Worm (Caenorhabditis elegans) whole organism, L1 larva: ENCODE results near the gene lrch-1.

Experiments used
- C04F5.9 ChIP-seq: sonication (generic microtip); optimal IDR thresholded peaks from 2 replicates; lab custom pipeline; 2016; ENCODE audit warnings: missing genetic modification characterization, missing compliant biosample characterization
- C16A3.4 ChIP-seq: fragments of 150-350 bp; optimal IDR thresholded peaks from 2 replicates; lab custom pipeline; 2014; ENCODE audit warnings: missing biosample characterization, missing genetic modification characterization
- F16B12.6 ChIP-seq: fragments of 150-350 bp; optimal IDR thresholded peaks from 2 replicates; lab custom pipeline; 2014; ENCODE audit warnings: missing biosample characterization, missing genetic modification characterization
- alr-1 ChIP-seq: fragments of 200-800 bp; sonication (Bioruptor generic); optimal IDR thresholded peaks from 2 replicates; lab custom pipeline; 2018; ENCODE audit warnings: borderline replicate concordance, mild to moderate bottlenecking, missing genetic modification characterization, missing compliant biosample characterization
- blmp-1 ChIP-seq: fragments of 150-350 bp; optimal IDR thresholded peaks from 2 replicates; lab custom pipeline; 2014; ENCODE audit warnings: missing biosample characterization, missing genetic modification characterization
- ceh-8 ChIP-seq: fragments of 200-800 bp; sonication (Bioruptor generic); optimal IDR thresholded peaks from 2 replicates; lab custom pipeline; 2018; ENCODE audit warnings: mild to moderate bottlenecking, missing genetic modification characterization, moderate library complexity, missing compliant biosample characterization
- dsc-1 ChIP-seq: sonication (generic microtip); optimal IDR thresholded peaks from 2 replicates; lab custom pipeline; 2016; ENCODE audit warnings: mild to moderate bottlenecking, missing genetic modification characterization, missing compliant biosample characterization
- egl-13 ChIP-seq: sonication (generic microtip); optimal IDR thresholded peaks from 2 replicates; lab custom pipeline; 2016; ENCODE audit warnings: missing genotype, missing genetic modification reagents, missing genetic modification characterization, missing compliant biosample characterization
- elt-2 ChIP-seq: sonication (generic microtip); optimal IDR thresholded peaks from 2 replicates; lab custom pipeline; 2016; ENCODE audit warnings: missing genetic modification characterization, mild to moderate bottlenecking, inconsistent platforms, missing compliant biosample characterization, missing genetic modification reagents
- elt-3 ChIP-seq, 6 experiments: fragments of 150-350 bp in 1 of 6; sonication (generic microtip); optimal IDR thresholded peaks; 2 replicates each; lab custom pipeline; 2017 to 2018; ENCODE audit warnings: missing biosample characterization in 6 of 6, missing genetic modification characterization in 6 of 6, inconsistent platforms in 1 of 6
- fos-1 ChIP-seq: fragments of 150-350 bp; optimal IDR thresholded peaks from 2 replicates; lab custom pipeline; 2014; ENCODE audit warnings: missing biosample characterization, missing genetic modification characterization
- grh-1 ChIP-seq: fragments of 200-800 bp; sonication (Bioruptor generic); IDR thresholded peaks from 2 replicates; pipeline ENCODE4 v1.3.6; 2022; ENCODE audit warnings: missing genetic modification reagents, missing genetic modification characterization, missing compliant biosample characterization
- hlh-17 ChIP-seq: fragments of 200-800 bp; sonication (Bioruptor generic); optimal IDR thresholded peaks from 2 replicates; lab custom pipeline; 2018; ENCODE audit warnings: missing genetic modification characterization, mild to moderate bottlenecking, missing compliant biosample characterization, moderate library complexity, borderline replicate concordance
- lin-14 ChIP-seq: fragments of 200-800 bp; sonication (Bioruptor generic); optimal IDR thresholded peaks from 2 replicates; lab custom pipeline; 2018; ENCODE audit warnings: mild to moderate bottlenecking, missing genetic modification characterization, moderate library complexity, missing compliant biosample characterization
- lin-35 ChIP-seq, 2 experiments: fragments of 150-350 bp; optimal IDR thresholded peaks; 2 replicates each; lab custom pipeline; 2014; ENCODE audit warnings: missing biosample characterization in 2 of 2, missing genetic modification characterization in 2 of 2, missing genetic modification reagents in 2 of 2
- lin-39 ChIP-seq: fragments of 150-350 bp; optimal IDR thresholded peaks from 2 replicates; lab custom pipeline; 2014; ENCODE audit warnings: missing biosample characterization, missing genetic modification reagents, missing genetic modification characterization
- lsy-2 ChIP-seq, 2 experiments: fragments of 150-350 bp; optimal IDR thresholded peaks; 2 replicates each; lab custom pipeline; 2014; ENCODE audit warnings: missing biosample characterization in 2 of 2, missing genetic modification characterization in 2 of 2
- mep-1 ChIP-seq: fragments of 150-350 bp; optimal IDR thresholded peaks from 2 replicates; lab custom pipeline; 2014; ENCODE audit warnings: missing biosample characterization, missing genetic modification characterization
- nhr-19 ChIP-seq: fragments of 200-800 bp; sonication (Bioruptor generic); conservative IDR thresholded peaks from 2 replicates; pipeline ENCODE4 v1.3.6; 2022; ENCODE audit warnings: missing genetic modification characterization, missing compliant biosample characterization
- nhr-20 ChIP-seq: sonication (generic microtip); optimal IDR thresholded peaks from 2 replicates; lab custom pipeline; 2016; ENCODE audit warnings: mild to moderate bottlenecking, missing genetic modification characterization, missing compliant biosample characterization
- nhr-47 ChIP-seq: sonication (generic microtip); optimal IDR thresholded peaks from 2 replicates; lab custom pipeline; 2016; ENCODE audit warnings: mild to moderate bottlenecking, missing genetic modification characterization, moderate library complexity, missing compliant biosample characterization
- nhr-71 ChIP-seq: sonication (generic microtip); optimal IDR thresholded peaks from 2 replicates; lab custom pipeline; 2016; ENCODE audit warnings: mild to moderate bottlenecking, missing genetic modification characterization, moderate library complexity, missing compliant biosample characterization
- nhr-77 ChIP-seq: fragments of 150-350 bp; optimal IDR thresholded peaks from 2 replicates; lab custom pipeline; 2014; ENCODE audit warnings: missing biosample characterization, missing genetic modification characterization
- nhr-84 ChIP-seq: sonication (generic microtip); optimal IDR thresholded peaks from 2 replicates; lab custom pipeline; 2017; ENCODE audit warnings: missing biosample characterization, missing genetic modification characterization
- nhr-85 ChIP-seq: sonication (generic microtip); peaks from one replicate; lab custom pipeline; 2016; ENCODE audit warnings: missing genetic modification characterization, inconsistent platforms, missing compliant biosample characterization
- nhr-90 ChIP-seq: sonication (generic microtip); optimal IDR thresholded peaks from 2 replicates; lab custom pipeline; 2016; ENCODE audit warnings: mild to moderate bottlenecking, missing genetic modification characterization, missing compliant biosample characterization; ENCODE audit not compliant: poor library complexity
- pqm-1 ChIP-seq: sonication (generic microtip); optimal IDR thresholded peaks from 3 replicates; lab custom pipeline; 2017; ENCODE audit warnings: missing biosample characterization, missing genetic modification characterization
- rnt-1 ChIP-seq: sonication (generic microtip); optimal IDR thresholded peaks from 2 replicates; lab custom pipeline; 2016; ENCODE audit warnings: mild to moderate bottlenecking, missing genetic modification characterization, moderate library complexity, missing compliant biosample characterization
- skn-1 ChIP-seq: fragments of 150-350 bp; optimal IDR thresholded peaks from 2 replicates; lab custom pipeline; 2014; ENCODE audit warnings: missing biosample characterization, missing genetic modification characterization
- snu-23 ChIP-seq: sonication (generic microtip); optimal IDR thresholded peaks from 2 replicates; lab custom pipeline; 2016; ENCODE audit warnings: missing genetic modification characterization, missing compliant biosample characterization
- sox-4 ChIP-seq: sonication (generic microtip); optimal IDR thresholded peaks from 2 replicates; lab custom pipeline; 2016; ENCODE audit warnings: missing genetic modification characterization, missing compliant biosample characterization
- tbx-2 ChIP-seq: sonication (generic microtip); optimal IDR thresholded peaks from 2 replicates; lab custom pipeline; 2016; ENCODE audit warnings: missing genetic modification characterization, missing compliant biosample characterization
- unc-30 ChIP-seq: sonication (generic microtip); optimal IDR thresholded peaks from 2 replicates; lab custom pipeline; 2017; ENCODE audit warnings: missing biosample characterization, missing genetic modification characterization
- unc-98 ChIP-seq: fragments of 200-800 bp; sonication (Bioruptor generic); IDR thresholded peaks from 2 replicates; pipeline ENCODE4 v1.3.6; 2022; ENCODE audit warnings: missing genetic modification characterization, missing compliant biosample characterization
- vab-15 ChIP-seq: sonication (generic microtip); optimal IDR thresholded peaks from 2 replicates; lab custom pipeline; 2017; ENCODE audit warnings: missing genotype, mild to moderate bottlenecking, missing genetic modification characterization, missing compliant biosample characterization
- ztf-4 ChIP-seq: fragments of 150-350 bp; optimal IDR thresholded peaks from 2 replicates; lab custom pipeline; 2014; ENCODE audit warnings: missing biosample characterization, missing genetic modification characterization

Gene lrch-1

DNA sequence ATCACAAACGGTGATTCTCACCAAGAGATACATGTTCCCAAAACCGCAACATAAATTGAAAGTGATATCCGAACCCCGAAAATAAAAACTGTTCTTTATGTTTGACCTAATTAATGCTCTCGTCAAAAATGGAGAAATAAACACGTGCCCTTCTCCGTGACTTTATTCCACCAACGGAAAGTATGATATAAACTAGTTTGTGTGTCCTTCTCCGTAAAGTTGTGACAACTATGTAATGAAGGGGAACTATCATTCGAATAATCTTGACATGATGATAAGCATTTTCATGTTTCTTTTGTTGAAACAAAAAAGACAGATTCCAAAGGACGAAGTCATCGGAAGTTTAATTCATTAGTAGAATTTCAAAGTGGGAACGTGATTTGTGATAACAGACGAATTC lies 14.9 kb downstream of the lrch-1 start:
- TF ChIP-seq ztf-4 (tag; lab: Kevin White, UChicago) = peak; percentile 30
- no peak for TF ChIP-seq unc-98
- no peak for TF ChIP-seq sox-4
- 0 out of 2 replicates have a peak, but pooled peaks have one; percentile 20 for TF ChIP-seq grh-1 (GFP tag; lab: Robert Waterston, UW)
- TF ChIP-seq unc-30 (tag; lab: Kevin White, UChicago) = no peak
- TF ChIP-seq snu-23 = peak; percentile 57
- peak; percentile 13 for TF ChIP-seq nhr-85
- TF ChIP-seq nhr-71 (tag; lab: Kevin White, UChicago) = peak; percentile 71
- TF ChIP-seq tbx-2 (tag; lab: Kevin White, UChicago) = peak; percentile 17
- TF ChIP-seq ceh-8 (GFP tag; lab: Kevin White, UChicago) = no peak
- TF ChIP-seq elt-3 (tag; optimal IDR thresholded peaks at IDR 0.05; lab: Kevin White, UChicago) = peak in 2 of 6 experiments; percentile 59 to 87
- peak; percentile 83 for TF ChIP-seq blmp-1 (tag; lab: Kevin White, UChicago)
- TF ChIP-seq lin-14 (GFP tag; lab: Kevin White, UChicago) = peak; percentile 46
- peak; percentile 26 for TF ChIP-seq nhr-19 (GFP tag; lab: Robert Waterston, UW)
- TF ChIP-seq nhr-47 (tag; lab: Kevin White, UChicago) = peak; percentile 36
- peak; percentile 12 for TF ChIP-seq C16A3.4 (tag; lab: Kevin White, UChicago)
- TF ChIP-seq nhr-90 = peak; percentile 32
- TF ChIP-seq F16B12.6 (tag; lab: Kevin White, UChicago) = no peak
- TF ChIP-seq vab-15 (tag; lab: Kevin White, UChicago) = no peak
- peak; percentile 9 for TF ChIP-seq rnt-1 (tag; lab: Kevin White, UChicago)
- TF ChIP-seq nhr-20 = peak; percentile 45
- peak in 1 of 2 experiments; percentile 58 for TF ChIP-seq lin-35 (GFP tag; optimal IDR thresholded peaks at IDR 0.05; lab: Kevin White, UChicago)
- TF ChIP-seq mep-1 (tag; lab: Kevin White, UChicago) = peak; percentile 17

DNA sequence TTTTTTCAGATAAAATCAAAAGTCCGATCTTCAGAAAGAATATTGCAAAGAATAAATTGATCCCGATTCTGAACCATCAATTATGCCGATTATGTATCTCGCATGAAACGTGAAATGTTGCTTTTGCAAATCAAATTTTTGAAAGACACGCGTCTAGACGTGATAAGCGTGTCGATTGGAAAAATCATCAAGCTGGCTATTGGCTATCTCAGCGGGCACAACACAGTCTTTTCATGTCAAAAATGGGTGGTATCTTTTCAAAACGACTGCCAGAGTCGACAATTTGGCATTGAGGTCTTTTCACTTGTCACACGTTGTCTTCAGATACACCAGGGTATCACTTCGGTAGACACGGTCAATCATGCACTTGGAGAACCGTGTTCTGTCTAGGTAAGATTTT lies 19.8 kb downstream of the lrch-1 start, which contains the start of gene daf-9:
daf-9 (plus strand) TSS at position 301 of the 400 bp plus-strand sequence.
- TF ChIP-seq nhr-84 (no peak), elt-2 (tag; lab: Kevin White, UChicago) (no peak), grh-1 (GFP tag; lab: Robert Waterston, UW) (no peak), C04F5.9 (no peak), lsy-2 (tag; optimal IDR thresholded peaks at IDR 0.05; lab: Kevin White, UChicago) (no peak), lin-39 (tag; lab: Kevin White, UChicago) (no peak), nhr-85 (no peak), unc-30 (tag; lab: Kevin White, UChicago) (no peak), ztf-4 (tag; lab: Kevin White, UChicago) (no peak), pqm-1 (tag; lab: Kevin White, UChicago) (no peak), mep-1 (tag; lab: Kevin White, UChicago) (no peak), skn-1 (tag; lab: Kevin White, UChicago) (no peak), rnt-1 (tag; lab: Kevin White, UChicago) (no peak), alr-1 (tag; lab: Kevin White, UChicago) (no peak), vab-15 (tag; lab: Kevin White, UChicago) (no peak)

DNA sequence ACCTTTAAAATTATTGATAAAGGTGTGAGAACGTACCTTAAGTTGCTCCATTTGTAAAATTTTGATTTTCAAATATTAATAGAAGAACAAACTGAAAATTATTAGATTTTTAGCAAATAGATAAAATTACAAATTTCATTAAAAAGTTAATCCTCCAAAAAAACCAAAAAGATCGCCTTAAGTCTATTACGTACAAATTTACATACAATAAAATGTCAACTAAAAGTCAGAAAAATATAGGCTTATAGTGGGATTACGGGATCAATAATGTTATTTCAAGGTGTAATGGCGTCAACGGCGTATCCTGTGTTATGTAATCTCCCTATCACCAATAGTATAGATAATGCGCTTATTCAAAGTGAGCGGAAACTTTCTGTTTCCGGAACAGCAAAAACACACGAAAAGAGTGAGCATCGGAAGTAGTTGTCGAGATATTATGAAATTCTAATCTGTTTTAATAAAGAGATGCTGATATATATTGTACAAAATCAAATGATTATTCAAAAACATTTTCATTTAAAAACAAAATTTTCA lies 22.2 kb downstream of the lrch-1 start, which contains the start of gene ceh-54:
ceh-54 (minus strand) TSS at position 51 of the 534 bp plus-strand sequence.
- TF ChIP-seq nhr-47 (tag; lab: Kevin White, UChicago) (peak; percentile 8), vab-15 (tag; lab: Kevin White, UChicago) (no peak), egl-13 (tag; lab: Kevin White, UChicago) (peak; percentile 65), dsc-1 (peak; percentile 75)

DNA sequence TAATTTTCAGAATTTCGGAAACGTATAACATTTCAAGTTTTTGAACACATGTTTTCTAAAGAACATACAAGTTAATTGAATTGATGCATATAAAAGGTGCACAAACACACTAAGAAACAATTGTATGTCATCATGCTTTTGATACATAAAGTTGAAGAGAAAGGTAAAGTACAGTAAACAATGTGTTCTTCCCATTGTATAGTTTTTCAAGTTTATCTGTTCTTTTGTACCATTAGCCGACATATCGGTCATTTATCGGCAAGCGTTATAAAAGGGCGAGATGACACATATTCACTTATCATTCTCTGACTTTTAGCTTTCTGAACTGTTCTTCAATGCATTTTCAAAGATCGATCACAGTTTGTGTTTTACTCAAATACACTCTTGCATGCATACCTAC lies 26.5 kb downstream of the lrch-1 start, which contains the start of gene T13C5.9:
T13C5.9 (plus strand) TSS at position 301 of the 400 bp plus-strand sequence.
- TF ChIP-seq nhr-77 = no peak
- no peak for TF ChIP-seq hlh-17 (GFP tag; lab: Kevin White, UChicago)
- no peak for TF ChIP-seq fos-1 (tag; lab: Kevin White, UChicago)
